Comparison of ENCODE assay signal across 4 worm cellular contexts in the genomic region with DNA sequence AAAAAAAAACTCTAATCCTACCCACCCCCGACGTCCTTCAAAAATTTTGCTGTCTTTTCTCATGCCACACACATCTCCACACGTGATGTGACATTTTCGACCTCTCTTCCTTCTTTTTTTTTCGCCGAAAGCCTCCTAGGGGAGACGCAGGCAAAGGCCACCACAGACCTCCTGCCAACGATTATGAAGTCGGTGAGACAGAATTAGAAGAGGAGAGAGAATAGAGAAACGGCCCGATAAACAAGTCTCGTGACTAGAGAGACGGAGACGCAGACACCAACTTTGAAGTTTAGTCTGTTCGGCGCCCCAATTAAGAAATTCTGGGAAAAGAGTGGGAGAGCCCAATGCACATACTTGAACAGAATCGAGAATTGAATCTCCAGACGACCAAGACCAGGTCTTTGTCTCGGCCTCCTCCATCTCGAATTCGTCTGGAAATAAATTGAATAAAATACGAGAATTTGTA.
TF ChIP-seq lines count a peak whose summit lies in the region.

No protein-coding gene starts in this region.

TF ChIP-seq in whole organism, L2 larva, 48 proteins besides CTCF, POLR2A, EP300 and RAD21 (continues in another document):
- TF ChIP-seq ztf-4 (tag; optimal IDR thresholded peaks at IDR 0.05; lab: Kevin White, UChicago) (peak; percentile 98), nhr-77 (tag; optimal IDR thresholded peaks at IDR 0.05; lab: Kevin White, UChicago) (peak; percentile 64), nhr-25 (tag; optimal IDR thresholded peaks at IDR 0.05; lab: Kevin White, UChicago) (peak; percentile 98), nhr-129 (tag; optimal IDR thresholded peaks at IDR 0.05; lab: Kevin White, UChicago) (peak; percentile 98), lsy-2 (tag; optimal IDR thresholded peaks at IDR 0.05; lab: Kevin White, UChicago) (peak; percentile 80 to 94), mdl-1 (tag; optimal IDR thresholded peaks at IDR 0.05; lab: Kevin White, UChicago) (peak; percentile 94 to 97), ceh-82 (tag; optimal IDR thresholded peaks at IDR 0.05; lab: Kevin White, UChicago) (no peak), peb-1 (tag; optimal IDR thresholded peaks at IDR 0.05; lab: Kevin White, UChicago) (no peak), skn-1 (tag; optimal IDR thresholded peaks at IDR 0.05; lab: Kevin White, UChicago) (no peak), zag-1 (tag; optimal IDR thresholded peaks at IDR 0.05; lab: Kevin White, UChicago) (peak; percentile 97), dmd-4 (tag; optimal IDR thresholded peaks at IDR 0.05; lab: Kevin White, UChicago) (no peak), nhr-6 (tag; optimal IDR thresholded peaks at IDR 0.05; lab: Kevin White, UChicago) (peak; percentile 90), ztf-11 (tag; optimal IDR thresholded peaks at IDR 0.05; lab: Kevin White, UChicago) (no peak), F13H6.1 (tag; optimal IDR thresholded peaks at IDR 0.05; lab: Kevin White, UChicago) (peak; percentile 98), unc-39 (tag; optimal IDR thresholded peaks at IDR 0.05; lab: Kevin White, UChicago) (no peak), fos-1 (tag; optimal IDR thresholded peaks at IDR 0.05; lab: Kevin White, UChicago) (peak; percentile 85), ZK546.5 (tag; optimal IDR thresholded peaks at IDR 0.05; lab: Kevin White, UChicago) (peak; percentile 52), sem-4 (tag; optimal IDR thresholded peaks at IDR 0.05; lab: Kevin White, UChicago) (peak; percentile 93), alr-1 (tag; optimal IDR thresholded peaks at IDR 0.05; lab: Kevin White, UChicago) (no peak), mab-5 (tag; optimal IDR thresholded peaks at IDR 0.05; lab: Kevin White, UChicago) (peak; percentile 91), ama-1 (optimal IDR thresholded peaks at IDR 0.05; lab: Kevin White, UChicago) (peak; percentile 94), unc-62 (GFP tag; optimal IDR thresholded peaks at IDR 0.05; lab: Kevin White, UChicago) (peak; percentile 88)

TF ChIP-seq in whole organism, L4 larva, 104 proteins besides CTCF, POLR2A, EP300 and RAD21 (continues in another document):
- TF ChIP-seq lin-29 (GFP tag; IDR thresholded peaks at IDR 0.05; lab: Robert Waterston, UW) = peak; percentile 75
- TF ChIP-seq nhr-28 (tag; optimal IDR thresholded peaks at IDR 0.05; lab: Kevin White, UChicago) = peak; percentile 86
- TF ChIP-seq nhr-11 (tag; optimal IDR thresholded peaks at IDR 0.05; lab: Kevin White, UChicago) = peak; percentile 91
- TF ChIP-seq hlh-30 (tag; optimal IDR thresholded peaks at IDR 0.05; lab: Kevin White, UChicago; ENCODE audit: insufficient read depth) = peak; percentile 100
- peak; percentile 92 for TF ChIP-seq nhr-25 (tag; optimal IDR thresholded peaks at IDR 0.05; lab: Kevin White, UChicago; ENCODE audit: borderline replicate concordance, insufficient read depth)
- TF ChIP-seq nhr-76 (tag; optimal IDR thresholded peaks at IDR 0.05; lab: Kevin White, UChicago) = peak; percentile 21
- peak; percentile 47 to 65 for TF ChIP-seq daf-16 (GFP tag; optimal IDR thresholded peaks at IDR 0.05; lab: Kevin White, UChicago)
- peak; percentile 94 for TF ChIP-seq daf-16 (tag; optimal IDR thresholded peaks at IDR 0.05; lab: Kevin White, UChicago)
- peak; percentile 36 for TF ChIP-seq aha-1 (tag; lab: Kevin White, UChicago)
- 0 out of 2 replicates have a peak, but pooled peaks have one; percentile 61 for TF ChIP-seq D1046.2 (GFP tag; IDR thresholded peaks at IDR 0.05; lab: Robert Waterston, UW)
- no peak for TF ChIP-seq ceh-62 (tag; optimal IDR thresholded peaks at IDR 0.05; lab: Kevin White, UChicago)
- TF ChIP-seq nhr-10 (tag; optimal IDR thresholded peaks at IDR 0.05; lab: Kevin White, UChicago) = peak; percentile 95
- TF ChIP-seq snpc-1.2 (GFP tag; IDR thresholded peaks at IDR 0.05; lab: Robert Waterston, UW) = no peak
- TF ChIP-seq F26F4.8 (GFP tag; conservative IDR thresholded peaks at IDR 0.05; lab: Robert Waterston, UW) = no peak
- TF ChIP-seq nhr-48 (tag; optimal IDR thresholded peaks at IDR 0.05; lab: Kevin White, UChicago) = peak; percentile 95
- TF ChIP-seq hif-1 (tag; optimal IDR thresholded peaks at IDR 0.05; lab: Kevin White, UChicago) = peak; percentile 74 to 90
- peak; percentile 73 for TF ChIP-seq spr-1 (tag; optimal IDR thresholded peaks at IDR 0.05; lab: Kevin White, UChicago)
- TF ChIP-seq unc-130 (GFP tag; optimal IDR thresholded peaks at IDR 0.05; lab: Kevin White, UChicago) = peak; percentile 37
- no peak for TF ChIP-seq lir-3 (tag; optimal IDR thresholded peaks at IDR 0.05; lab: Kevin White, UChicago)
- TF ChIP-seq dmd-8 (GFP tag; IDR thresholded peaks at IDR 0.05; lab: Robert Waterston, UW) = peak; percentile 74; the same call in 1 of the 2 replicates
- TF ChIP-seq zip-11 (GFP tag; IDR thresholded peaks at IDR 0.05; lab: Robert Waterston, UW) = no peak
- no peak for TF ChIP-seq nhr-41 (GFP tag; IDR thresholded peaks at IDR 0.05; lab: Robert Waterston, UW)

TF ChIP-seq in whole organism, late embryonic, 69 proteins besides CTCF, POLR2A, EP300 and RAD21 (continues in another document):
- no peak for TF ChIP-seq C08G9.2 (tag; optimal IDR thresholded peaks at IDR 0.05; lab: Kevin White, UChicago)
- peak; percentile 8 for TF ChIP-seq pqm-1 (tag; optimal IDR thresholded peaks at IDR 0.05; lab: Kevin White, UChicago)
- TF ChIP-seq K09A11.1 (tag; optimal IDR thresholded peaks at IDR 0.05; lab: Kevin White, UChicago; ENCODE audit: insufficient read depth) = peak; percentile 64
- TF ChIP-seq ceh-31 (tag; optimal IDR thresholded peaks at IDR 0.05; lab: Kevin White, UChicago) = peak; percentile 87
- no peak for TF ChIP-seq zip-5 (tag; optimal IDR thresholded peaks at IDR 0.05; lab: Kevin White, UChicago)
- TF ChIP-seq hlh-30 (tag; optimal IDR thresholded peaks at IDR 0.05; lab: Kevin White, UChicago; ENCODE audit: insufficient read depth) = peak; percentile 98
- TF ChIP-seq ceh-19 (GFP tag; optimal IDR thresholded peaks at IDR 0.05; lab: Kevin White, UChicago) = peak; percentile 20
- TF ChIP-seq elt-2 (tag; optimal IDR thresholded peaks at IDR 0.05; lab: Kevin White, UChicago) = peak; percentile 72
- TF ChIP-seq npax-4 (tag; optimal IDR thresholded peaks at IDR 0.05; lab: Kevin White, UChicago) = peak; percentile 33
- TF ChIP-seq sdc-2 (tag; optimal IDR thresholded peaks at IDR 0.05; lab: Kevin White, UChicago) = no peak
- peak; percentile 59 for TF ChIP-seq ama-1 (optimal IDR thresholded peaks at IDR 0.05; lab: Kevin White, UChicago)
- TF ChIP-seq K02D7.2 (tag; optimal IDR thresholded peaks at IDR 0.05; lab: Kevin White, UChicago) = no peak
- TF ChIP-seq nhr-232 (tag; optimal IDR thresholded peaks at IDR 0.05; lab: Kevin White, UChicago) = no peak
- peak; percentile 29 for TF ChIP-seq che-1 (tag; optimal IDR thresholded peaks at IDR 0.05; lab: Kevin White, UChicago)
- peak; percentile 12 for TF ChIP-seq pha-2 (tag; optimal IDR thresholded peaks at IDR 0.05; lab: Kevin White, UChicago)
- TF ChIP-seq ceh-34 (tag; optimal IDR thresholded peaks at IDR 0.05; lab: Kevin White, UChicago) = peak; percentile 48
- peak; percentile 22 for TF ChIP-seq ets-4 (tag; optimal IDR thresholded peaks at IDR 0.05; lab: Kevin White, UChicago)
- TF ChIP-seq pax-1 (tag; optimal IDR thresholded peaks at IDR 0.05; lab: Kevin White, UChicago) = peak; percentile 50
- TF ChIP-seq ceh-2 (tag; optimal IDR thresholded peaks at IDR 0.05; lab: Kevin White, UChicago) = peak; percentile 41
- no peak for TF ChIP-seq hlh-13 (GFP tag; optimal IDR thresholded peaks at IDR 0.05; lab: Kevin White, UChicago)
- TF ChIP-seq dve-1 (tag; optimal IDR thresholded peaks at IDR 0.05; lab: Kevin White, UChicago) = peak; percentile 62
- TF ChIP-seq pag-3 (tag; optimal IDR thresholded peaks at IDR 0.05; lab: Kevin White, UChicago; ENCODE audit: borderline replicate concordance) = no peak
- peak; percentile 12 for TF ChIP-seq ztf-16 (tag; optimal IDR thresholded peaks at IDR 0.05; lab: Kevin White, UChicago)
- TF ChIP-seq C38D4.7 (GFP tag; optimal IDR thresholded peaks at IDR 0.05; lab: Kevin White, UChicago) = no peak

TF ChIP-seq in whole organism, mixed stage, embryonic, 35 proteins besides CTCF, POLR2A, EP300 and RAD21:
- TF ChIP-seq elt-1 (tag; optimal IDR thresholded peaks at IDR 0.05; lab: Kevin White, UChicago; ENCODE audit: borderline replicate concordance, insufficient read depth) (peak; percentile 57), nhr-237 (tag; optimal IDR thresholded peaks at IDR 0.05; lab: Kevin White, UChicago) (peak; percentile 51), ces-1 (GFP tag; optimal IDR thresholded peaks at IDR 0.05; lab: Kevin White, UChicago) (peak; percentile 85), lsy-2 (tag; optimal IDR thresholded peaks at IDR 0.05; lab: Kevin White, UChicago) (peak; percentile 44), pha-4 (tag; optimal IDR thresholded peaks at IDR 0.05; lab: Kevin White, UChicago) (no peak), mep-1 (tag; optimal IDR thresholded peaks at IDR 0.05; lab: Kevin White, UChicago) (peak; percentile 69), drap-1 (GFP tag; optimal IDR thresholded peaks at IDR 0.05; lab: Kevin White, UChicago) (peak; percentile 22), elt-3 (tag; optimal IDR thresholded peaks at IDR 0.05; lab: Kevin White, UChicago) (peak; percentile 0), unc-39 (tag; optimal IDR thresholded peaks at IDR 0.05; lab: Kevin White, UChicago) (no peak), mab-5 (tag; optimal IDR thresholded peaks at IDR 0.05; lab: Kevin White, UChicago) (no peak), hlh-1 (tag; optimal IDR thresholded peaks at IDR 0.05; lab: Kevin White, UChicago) (peak; percentile 67), unc-62 (GFP tag; optimal IDR thresholded peaks at IDR 0.05; lab: Kevin White, UChicago) (peak; percentile 84), ztf-11 (tag; optimal IDR thresholded peaks at IDR 0.05; lab: Kevin White, UChicago) (peak; percentile 47), unc-120 (tag; optimal IDR thresholded peaks at IDR 0.05; lab: Kevin White, UChicago; ENCODE audit: poor library complexity, severe bottlenecking) (peak; percentile 83)
